Worm (Caenorhabditis elegans) whole organism, late embryonic: ENCODE data around the gene ugt-12.

Experiments used
- C08G9.2 ChIP-seq: sonication (generic microtip); optimal IDR thresholded peaks from 2 replicates; lab custom pipeline; 2016; ENCODE audit warnings: mild to moderate bottlenecking, missing genetic modification characterization, moderate library complexity, missing compliant biosample characterization
- F13H6.1 ChIP-seq: sonication (generic microtip); optimal IDR thresholded peaks from 2 replicates; lab custom pipeline; 2016; ENCODE audit warnings: missing genetic modification characterization, missing compliant biosample characterization
- K02D7.2 ChIP-seq: sonication (generic microtip); optimal IDR thresholded peaks from 2 replicates; lab custom pipeline; 2017; ENCODE audit warnings: mild to moderate bottlenecking, missing genetic modification characterization, missing compliant biosample characterization
- T23F11.4 ChIP-seq: fragments of 200-800 bp; sonication (Bioruptor generic); optimal IDR thresholded peaks from 2 replicates; lab custom pipeline; 2018; ENCODE audit warnings: mild to moderate bottlenecking, missing genetic modification characterization, missing compliant biosample characterization
- Y22D7AL.16 ChIP-seq: sonication (generic microtip); optimal IDR thresholded peaks from 2 replicates; lab custom pipeline; 2016; ENCODE audit warnings: missing genetic modification characterization, missing compliant biosample characterization
- ama-1 ChIP-seq: fragments of 150-350 bp; optimal IDR thresholded peaks from 2 replicates; lab custom pipeline; 2014
- ceh-18 ChIP-seq: sonication (generic microtip); optimal IDR thresholded peaks from 2 replicates; lab custom pipeline; 2016; ENCODE audit warnings: missing genetic modification characterization, missing compliant biosample characterization
- ceh-19 ChIP-seq: fragments of 200-800 bp; sonication (Bioruptor generic); optimal IDR thresholded peaks from 2 replicates; lab custom pipeline; 2018; ENCODE audit warnings: mild to moderate bottlenecking, missing genetic modification characterization, missing compliant biosample characterization
- ceh-24 ChIP-seq: sonication (generic microtip); optimal IDR thresholded peaks from 2 replicates; lab custom pipeline; 2016; ENCODE audit warnings: mild to moderate bottlenecking, missing genetic modification characterization, missing compliant biosample characterization
- ceh-30 ChIP-seq: fragments of 150-350 bp; optimal IDR thresholded peaks from 2 replicates; lab custom pipeline; 2014; ENCODE audit warnings: missing biosample characterization, missing genetic modification characterization
- ceh-31 ChIP-seq: sonication (generic microtip); optimal IDR thresholded peaks from 2 replicates; lab custom pipeline; 2016; ENCODE audit warnings: missing genetic modification characterization, missing compliant biosample characterization
- che-1 ChIP-seq: sonication (generic microtip); optimal IDR thresholded peaks from 2 replicates; lab custom pipeline; 2016; ENCODE audit warnings: mild to moderate bottlenecking, missing genetic modification characterization, missing compliant biosample characterization
- elt-2 ChIP-seq: sonication (generic microtip); optimal IDR thresholded peaks from 2 replicates; lab custom pipeline; 2016; ENCODE audit warnings: missing genetic modification reagents, missing genetic modification characterization, missing compliant biosample characterization
- ets-4 ChIP-seq: sonication (generic microtip); optimal IDR thresholded peaks from 2 replicates; lab custom pipeline; 2016; ENCODE audit warnings: missing genetic modification characterization, missing compliant biosample characterization
- fkh-10 ChIP-seq: fragments of 150-350 bp; optimal IDR thresholded peaks from 2 replicates; lab custom pipeline; 2014; ENCODE audit warnings: missing biosample characterization, missing genetic modification reagents, missing genetic modification characterization
- fkh-6 ChIP-seq: sonication (generic microtip); optimal IDR thresholded peaks from 2 replicates; lab custom pipeline; 2016; ENCODE audit warnings: missing genetic modification characterization, missing compliant biosample characterization
- hlh-13 ChIP-seq: fragments of 200-800 bp; sonication (Bioruptor generic); optimal IDR thresholded peaks from 2 replicates; lab custom pipeline; 2018; ENCODE audit warnings: mild to moderate bottlenecking, missing genetic modification characterization, missing compliant biosample characterization
- hlh-30 ChIP-seq: sonication (generic microtip); optimal IDR thresholded peaks from 2 replicates; lab custom pipeline; 2017; ENCODE audit warnings: antibody characterized with exemption, missing genetic modification characterization, missing compliant biosample characterization; ENCODE audit not compliant: insufficient read depth
- hlh-6 ChIP-seq: sonication (generic microtip); optimal IDR thresholded peaks from 2 replicates; lab custom pipeline; 2016; ENCODE audit warnings: missing genotype, missing genetic modification characterization, missing compliant biosample characterization
- lim-6 ChIP-seq: sonication (generic microtip); optimal IDR thresholded peaks from 2 replicates; lab custom pipeline; 2016; ENCODE audit warnings: missing genetic modification characterization, missing compliant biosample characterization
- lin-11 ChIP-seq: fragments of 200-800 bp; sonication (Bioruptor generic); optimal IDR thresholded peaks from 2 replicates; lab custom pipeline; 2018; ENCODE audit warnings: mild to moderate bottlenecking, missing genetic modification characterization, missing compliant biosample characterization
- madf-2 ChIP-seq: sonication (generic microtip); optimal IDR thresholded peaks from 2 replicates; lab custom pipeline; 2017; ENCODE audit warnings: missing genetic modification characterization, missing compliant biosample characterization
- nfya-1 ChIP-seq: sonication (generic microtip); optimal IDR thresholded peaks from 2 replicates; lab custom pipeline; 2017; ENCODE audit warnings: missing genetic modification characterization, mild to moderate bottlenecking, missing compliant biosample characterization, antibody characterized with exemption, moderate library complexity
- npax-4 ChIP-seq: sonication (generic microtip); optimal IDR thresholded peaks from 2 replicates; lab custom pipeline; 2016; ENCODE audit warnings: missing genetic modification characterization, missing compliant biosample characterization
- pat-9 ChIP-seq: fragments of 200-800 bp; sonication (Bioruptor generic); optimal IDR thresholded peaks from 2 replicates; lab custom pipeline; 2018; ENCODE audit warnings: mild to moderate bottlenecking, missing genetic modification characterization, moderate library complexity, missing compliant biosample characterization
- pax-1 ChIP-seq: fragments of 150-350 bp; optimal IDR thresholded peaks from 2 replicates; lab custom pipeline; 2014; ENCODE audit warnings: missing biosample characterization, missing genetic modification characterization
- pha-2 ChIP-seq: sonication (generic microtip); optimal IDR thresholded peaks from 2 replicates; lab custom pipeline; 2017; ENCODE audit warnings: mild to moderate bottlenecking, missing genetic modification characterization, missing compliant biosample characterization
- pha-4 ChIP-seq: fragments of 150-350 bp; optimal IDR thresholded peaks from 2 replicates; lab custom pipeline; 2018; ENCODE audit warnings: missing biosample characterization, missing genetic modification reagents, missing genetic modification characterization
- pqm-1 ChIP-seq: sonication (generic microtip); optimal IDR thresholded peaks from 2 replicates; lab custom pipeline; 2016; ENCODE audit warnings: missing genetic modification characterization, missing compliant biosample characterization
- ref-2 ChIP-seq: sonication (generic microtip); optimal IDR thresholded peaks from 2 replicates; lab custom pipeline; 2016; ENCODE audit warnings: missing genetic modification characterization, missing compliant biosample characterization
- sox-2 ChIP-seq: fragments of 200-800 bp; sonication (Bioruptor generic); IDR thresholded peaks from 2 replicates; pipeline ENCODE4 v1.3.6; 2022; ENCODE audit warnings: missing genetic modification reagents, missing genetic modification characterization, missing compliant biosample characterization
- sox-4 ChIP-seq: sonication (generic microtip); optimal IDR thresholded peaks from 2 replicates; lab custom pipeline; 2017; ENCODE audit warnings: mild to moderate bottlenecking, missing genetic modification characterization, inconsistent platforms, missing compliant biosample characterization
- tbx-2 ChIP-seq: sonication (generic microtip); optimal IDR thresholded peaks from 2 replicates; lab custom pipeline; 2016; ENCODE audit warnings: missing genetic modification characterization, missing compliant biosample characterization
- tbx-7 ChIP-seq: sonication (generic microtip); optimal IDR thresholded peaks from 2 replicates; lab custom pipeline; 2016; ENCODE audit warnings: missing genotype, missing genetic modification characterization, missing compliant biosample characterization
- unc-3 ChIP-seq, 2 experiments: fragments of 200-800 bp in 1 of 2; sonication (Bioruptor generic) in 1 of 2; sonication (generic microtip) in 1 of 2; conservative IDR thresholded peaks in 1 of 2; optimal IDR thresholded peaks in 1 of 2; 2 replicates each; pipeline versions ENCODE4 v1.3.6 to Lab custom; 2016 to 2022; ENCODE audit warnings: missing compliant biosample characterization in 2 of 2, missing genetic modification characterization in 2 of 2, missing genetic modification reagents in 1 of 2
- unc-42 ChIP-seq: sonication (generic microtip); optimal IDR thresholded peaks from 2 replicates; lab custom pipeline; 2016; ENCODE audit warnings: missing genotype, missing genetic modification characterization, missing compliant biosample characterization
- unc-55 ChIP-seq: sonication (generic microtip); optimal IDR thresholded peaks from 2 replicates; lab custom pipeline; 2017; ENCODE audit warnings: missing biosample characterization, missing genetic modification reagents, missing genetic modification characterization

Gene ugt-12

DNA sequence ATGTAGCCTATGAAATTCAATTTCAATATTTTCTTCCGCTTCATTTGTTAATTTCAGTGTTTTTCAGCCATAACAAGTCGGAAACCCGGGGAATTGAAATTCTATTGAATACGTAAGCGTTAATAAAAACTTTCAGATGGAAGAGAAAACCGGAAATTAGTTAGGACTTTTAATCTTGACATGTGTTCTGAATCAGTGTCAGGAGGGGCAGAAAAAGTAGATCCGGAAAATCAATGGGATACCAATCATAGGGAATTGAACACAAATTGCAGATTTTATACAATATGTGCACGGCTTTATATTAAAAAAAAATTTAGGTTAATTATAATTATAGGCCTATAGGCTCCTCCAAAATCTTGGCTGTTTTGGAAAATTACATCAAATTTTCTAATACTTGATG, 25.1 kb downstream of the ugt-12 start:
- no peak for TF ChIP-seq K02D7.2 (tag; lab: Kevin White, UChicago)
- TF ChIP-seq ceh-31 (tag; lab: Kevin White, UChicago): no peak
- TF ChIP-seq pha-4: no peak
- TF ChIP-seq hlh-30: no peak
- TF ChIP-seq ceh-30 (tag; lab: Kevin White, UChicago): no peak
- no peak for TF ChIP-seq ama-1 (lab: Kevin White, UChicago)
- TF ChIP-seq pat-9: no peak
- TF ChIP-seq fkh-6 (tag; lab: Kevin White, UChicago): no peak
- no peak for TF ChIP-seq hlh-6 (tag; lab: Kevin White, UChicago)
- TF ChIP-seq, all 69 proteins: peak for 0

DNA sequence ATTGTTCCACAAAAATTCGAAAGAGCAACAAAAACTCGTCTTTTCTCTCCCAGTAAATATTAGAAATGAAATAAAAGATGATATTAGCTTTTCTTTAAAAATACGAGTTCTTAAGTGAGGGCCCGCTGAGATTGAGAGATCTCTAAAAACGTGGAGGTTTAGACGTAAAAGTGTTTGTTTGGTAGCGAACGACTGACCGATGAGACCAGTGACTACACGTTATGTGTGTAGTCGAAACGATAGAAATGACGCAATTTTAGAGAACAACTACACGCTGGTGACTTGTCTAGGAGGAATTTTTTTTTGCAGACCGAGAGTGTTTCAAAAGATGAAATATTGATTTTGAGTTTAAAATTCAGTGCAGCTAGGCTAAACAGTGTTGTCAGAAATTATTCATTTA, 26.7 kb downstream of the ugt-12 start, which contains the start of gene C37H5.13:
Gene C37H5.13 (minus strand): TSS at position 229 of the 400 bp plus-strand sequence.
- TF ChIP-seq sox-4 (tag; lab: Kevin White, UChicago): no peak
- peak; percentile 16 for TF ChIP-seq unc-55 (GFP tag; lab: Kevin White, UChicago)

DNA sequence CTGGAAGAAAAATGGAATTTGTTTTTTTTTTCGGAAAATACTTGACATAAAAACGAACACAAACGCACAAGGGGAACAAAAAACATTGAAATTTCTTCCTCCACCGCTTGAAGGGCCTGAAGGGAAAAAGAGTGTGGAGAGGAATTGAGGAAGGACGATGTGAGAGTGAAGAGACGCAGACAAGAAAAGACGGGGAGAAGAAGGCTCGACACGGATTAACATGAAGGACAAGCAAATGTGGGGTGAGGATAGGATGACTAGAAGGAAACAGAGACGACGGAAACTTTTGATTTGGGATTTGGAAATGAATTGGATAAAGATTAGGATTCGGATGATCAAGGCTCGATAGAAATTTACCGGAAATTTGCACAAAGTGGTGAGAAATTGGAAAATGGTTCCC, 28.9 kb downstream of the ugt-12 start:
- peak; percentile 25 for TF ChIP-seq ceh-18
- TF ChIP-seq tbx-2 (tag; lab: Kevin White, UChicago): peak; percentile 21
- TF ChIP-seq ceh-31 (tag; lab: Kevin White, UChicago): peak; percentile 34
- TF ChIP-seq pqm-1: no peak
- TF ChIP-seq nfya-1 (tag; lab: Kevin White, UChicago): peak; percentile 43
- TF ChIP-seq fkh-6 (tag; lab: Kevin White, UChicago): no peak
- peak; percentile 28 for TF ChIP-seq hlh-6 (tag; lab: Kevin White, UChicago)
- no peak for TF ChIP-seq C08G9.2 (tag; lab: Kevin White, UChicago)
- TF ChIP-seq ref-2 (tag; lab: Kevin White, UChicago): peak; percentile 12
- TF ChIP-seq unc-55 (GFP tag; lab: Kevin White, UChicago): peak; percentile 39
- peak; percentile 37 for TF ChIP-seq unc-42 (tag; lab: Kevin White, UChicago)
- TF ChIP-seq sox-4 (tag; lab: Kevin White, UChicago): no peak

DNA sequence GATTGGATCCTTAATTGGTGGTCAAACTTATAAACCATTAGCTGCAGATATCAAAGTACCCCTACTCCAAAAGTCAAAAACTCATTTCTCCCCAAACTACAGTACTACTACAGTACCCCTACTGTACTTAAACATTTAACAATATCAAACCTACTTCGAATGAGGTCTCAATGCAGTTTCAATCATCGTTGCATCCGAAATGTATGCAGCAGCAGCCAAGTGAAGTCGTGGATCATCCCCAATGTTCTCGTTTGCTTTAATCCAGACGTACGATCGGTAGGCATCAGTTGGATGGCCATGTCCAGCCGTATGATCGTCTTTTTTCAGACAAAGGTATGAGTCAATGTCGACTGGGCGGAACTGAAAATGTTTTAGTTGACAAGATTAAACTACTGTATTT, 31.9 kb downstream of the ugt-12 start:
- TF ChIP-seq ets-4 (tag; lab: Kevin White, UChicago): no peak
- TF ChIP-seq lin-11 (tag; lab: Kevin White, UChicago): no peak
- TF ChIP-seq F13H6.1 (tag; lab: Kevin White, UChicago): no peak
- no peak for TF ChIP-seq hlh-30
- TF ChIP-seq ceh-19 (GFP tag; lab: Kevin White, UChicago): no peak
- no peak for TF ChIP-seq madf-2 (tag; lab: Kevin White, UChicago)
- TF ChIP-seq sox-2 (GFP tag; lab: Robert Waterston, UW): no peak
- no peak for TF ChIP-seq ceh-31 (tag; lab: Kevin White, UChicago)
- no peak for TF ChIP-seq pat-9
- TF ChIP-seq ceh-24: no peak
- TF ChIP-seq Y22D7AL.16 (tag; lab: Kevin White, UChicago): no peak
- TF ChIP-seq che-1 (tag; lab: Kevin White, UChicago): no peak
- no peak for TF ChIP-seq npax-4
- no peak for TF ChIP-seq pax-1
- no peak for TF ChIP-seq sox-4 (tag; lab: Kevin White, UChicago)
- TF ChIP-seq, all 69 proteins: peak for 0

DNA sequence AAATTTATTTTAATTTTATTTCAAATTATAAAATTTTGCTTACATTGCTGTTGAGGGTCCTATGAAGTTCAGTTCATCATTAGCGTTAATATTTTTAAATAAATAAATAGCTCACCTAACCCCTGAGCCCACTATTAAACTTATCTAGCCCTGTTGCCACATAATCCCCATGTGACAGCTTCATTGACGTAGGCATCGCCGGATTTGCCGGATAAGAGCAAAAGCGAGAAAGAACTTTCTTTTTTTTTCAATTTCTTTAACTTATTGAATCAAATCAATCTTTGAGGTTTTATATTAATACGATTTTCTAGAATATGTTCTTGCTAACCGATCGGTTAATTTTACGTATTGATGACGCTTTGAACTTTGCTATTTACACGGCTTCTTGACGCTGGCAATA, 37.5 kb downstream of the ugt-12 start:
- no peak for TF ChIP-seq unc-3 (GFP tag; conservative IDR thresholded peaks at IDR 0.05; lab: Robert Waterston, UW)
- no peak for TF ChIP-seq unc-3 (tag; optimal IDR thresholded peaks at IDR 0.05; lab: Kevin White, UChicago)
- TF ChIP-seq pax-1: no peak
- TF ChIP-seq pha-2: no peak
- TF ChIP-seq lim-6: no peak
- no peak for TF ChIP-seq fkh-10 (GFP tag; lab: Kevin White, UChicago)
- TF ChIP-seq ceh-30 (tag; lab: Kevin White, UChicago): no peak
- no peak for TF ChIP-seq hlh-6 (tag; lab: Kevin White, UChicago)
- no peak for TF ChIP-seq T23F11.4 (GFP tag; lab: Kevin White, UChicago)
- no peak for TF ChIP-seq K02D7.2 (tag; lab: Kevin White, UChicago)
- TF ChIP-seq nfya-1 (tag; lab: Kevin White, UChicago): no peak
- TF ChIP-seq hlh-13 (GFP tag; lab: Kevin White, UChicago): no peak
- TF ChIP-seq tbx-7 (tag; lab: Kevin White, UChicago): no peak
- no peak for TF ChIP-seq elt-2 (tag; lab: Kevin White, UChicago)
- TF ChIP-seq pat-9: no peak
